Worm (Caenorhabditis elegans): ENCODE measurements around the gene prk-1.

The prk-1 gene

ce11 chrIII:6993179-6993578 lies 3.2 kb downstream of the prk-1 start:
- TF ChIP-seq T23F11.4 (GFP tag; optimal IDR thresholded peaks at IDR 0.05): no peak
- TF ChIP-seq ttx-3 (tag; optimal IDR thresholded peaks at IDR 0.05): no peak
- no peak for TF ChIP-seq syd-9 (tag; optimal IDR thresholded peaks at IDR 0.05)
- no peak for TF ChIP-seq K09A11.1 (tag; optimal IDR thresholded peaks at IDR 0.05; ENCODE audit: insufficient read depth)
- TF ChIP-seq sox-2 (GFP tag; IDR thresholded peaks at IDR 0.05): no peak
- TF ChIP-seq hlh-13 (GFP tag; optimal IDR thresholded peaks at IDR 0.05): no peak
- no peak for TF ChIP-seq ceh-45 (GFP tag; IDR thresholded peaks at IDR 0.05)
- no peak for TF ChIP-seq ceh-9 (tag; optimal IDR thresholded peaks at IDR 0.05)
- TF ChIP-seq Y22D7AL.16 (tag; optimal IDR thresholded peaks at IDR 0.05): no peak
- TF ChIP-seq che-1 (tag; optimal IDR thresholded peaks at IDR 0.05): no peak
- no peak for TF ChIP-seq pros-1 (tag; optimal IDR thresholded peaks at IDR 0.05)
- no peak for TF ChIP-seq pqm-1 (tag; optimal IDR thresholded peaks at IDR 0.05)
- no peak for TF ChIP-seq npax-4 (tag; optimal IDR thresholded peaks at IDR 0.05)
- TF ChIP-seq hlh-6 (tag; optimal IDR thresholded peaks at IDR 0.05): no peak
- no peak for TF ChIP-seq ceh-24 (tag; optimal IDR thresholded peaks at IDR 0.05)
- TF ChIP-seq sox-4 (tag; optimal IDR thresholded peaks at IDR 0.05): no peak

- TF ChIP-seq ceh-24 (tag; optimal IDR thresholded peaks at IDR 0.05) (no peak), che-1 (tag; optimal IDR thresholded peaks at IDR 0.05) (no peak), ceh-14 (tag; optimal IDR thresholded peaks at IDR 0.05) (no peak)
Observed at ce11 chrIII:7002143-7002542, 12.2 kb downstream of the prk-1 start.

- TF ChIP-seq ceh-6 (GFP tag; optimal IDR thresholded peaks at IDR 0.05) (no peak), ref-2 (tag; optimal IDR thresholded peaks at IDR 0.05) (no peak), pax-1 (tag; optimal IDR thresholded peaks at IDR 0.05) (no peak), sox-2 (GFP tag; IDR thresholded peaks at IDR 0.05) (no peak), elt-2 (tag; optimal IDR thresholded peaks at IDR 0.05) (no peak), F13H6.1 (tag; optimal IDR thresholded peaks at IDR 0.05) (no peak), ceh-30 (tag; optimal IDR thresholded peaks at IDR 0.05) (no peak), pat-9 (tag; optimal IDR thresholded peaks at IDR 0.05) (no peak), ttx-3 (tag; optimal IDR thresholded peaks at IDR 0.05) (no peak), lim-6 (tag; optimal IDR thresholded peaks at IDR 0.05) (no peak), pag-3 (tag; optimal IDR thresholded peaks at IDR 0.05; ENCODE audit: borderline replicate concordance) (no peak), gmeb-2 (tag; optimal IDR thresholded peaks at IDR 0.05) (no peak), nfya-1 (tag; optimal IDR thresholded peaks at IDR 0.05) (no peak), tbx-7 (tag; optimal IDR thresholded peaks at IDR 0.05) (no peak), pha-4 (tag; optimal IDR thresholded peaks at IDR 0.05) (no peak), pha-2 (tag; optimal IDR thresholded peaks at IDR 0.05) (no peak), sox-4 (tag; optimal IDR thresholded peaks at IDR 0.05) (no peak), ceh-14 (tag; optimal IDR thresholded peaks at IDR 0.05) (no peak)
Observed at ce11 chrIII:7005350-7005749, 15.4 kb downstream of the prk-1 start, which contains the start of gene C06E8.5. Gene C06E8.5, minus strand, starts transcription at chrIII:7005450.

ce11 chrIII:7008836-7009235 lies 18.9 kb downstream of the prk-1 start, which contains the start of gene lgc-38:
Gene lgc-38, plus strand, starts transcription at chrIII:7009136.
- no peak for TF ChIP-seq elt-2 (tag; optimal IDR thresholded peaks at IDR 0.05)
- TF ChIP-seq ets-4 (tag; optimal IDR thresholded peaks at IDR 0.05): no peak
- no peak for TF ChIP-seq pax-1 (tag; optimal IDR thresholded peaks at IDR 0.05)
- no peak for TF ChIP-seq ceh-18 (tag; optimal IDR thresholded peaks at IDR 0.05)
- TF ChIP-seq ceh-9 (tag; optimal IDR thresholded peaks at IDR 0.05): no peak
- TF ChIP-seq tbx-7 (tag; optimal IDR thresholded peaks at IDR 0.05): no peak
- TF ChIP-seq hlh-8 (tag; optimal IDR thresholded peaks at IDR 0.05): no peak
- no peak for TF ChIP-seq nfya-1 (tag; optimal IDR thresholded peaks at IDR 0.05)
- TF ChIP-seq unc-86 (tag; optimal IDR thresholded peaks at IDR 0.05): no peak
- no peak for TF ChIP-seq fkh-10 (GFP tag; optimal IDR thresholded peaks at IDR 0.05)

Measured in whole organism, late embryonic.